Worm (Caenorhabditis elegans) whole organism, late embryonic: ENCODE data around the gene C10E2.5.

Source experiments
- fkh-10 ChIP-seq: fragments of 150-350 bp; optimal IDR thresholded peaks from 2 replicates; lab custom pipeline; 2014; ENCODE audit warnings: missing biosample characterization, missing genetic modification reagents, missing genetic modification characterization
- pqm-1 ChIP-seq: sonication (generic microtip); optimal IDR thresholded peaks from 2 replicates; lab custom pipeline; 2016; ENCODE audit warnings: missing genetic modification characterization, missing compliant biosample characterization

ce11 chrX:16704086-16704485 lies 50.3 kb downstream of the C10E2.5 start:
- no peak for TF ChIP-seq pqm-1
- TF ChIP-seq fkh-10: no peak
